Fruit fly (Drosophila melanogaster) whole organism: ENCODE data around the gene shd.

Source experiments
- CG8478 ChIP-seq: fragments of >200 bp; optimal IDR thresholded peaks from 2 replicates; lab custom pipeline; 2018; ENCODE audit warnings: inconsistent platforms
- Dll ChIP-seq: fragments of >200 bp; optimal IDR thresholded peaks from 2 replicates; lab custom pipeline; 2017
- EcR ChIP-seq, 2 experiments: fragments of >200 bp; optimal IDR thresholded peaks; 2 replicates each; lab custom pipeline; 2017; ENCODE audit warnings: missing biosample characterization in 2 of 2, missing genetic modification characterization in 2 of 2, missing genetic modification reagents in 2 of 2
- pan ChIP-seq: fragments of >200 bp; optimal IDR thresholded peaks from 2 replicates; lab custom pipeline; 2017
- psq ChIP-seq: fragments of >200 bp; optimal IDR thresholded peaks from 2 replicates; lab custom pipeline; 2017
- usp ChIP-seq: fragments of >200 bp; optimal IDR thresholded peaks from 2 replicates; lab custom pipeline; 2017; ENCODE audit warnings: missing biosample characterization, missing genetic modification characterization, mixed read lengths

shd gene

dm6 chr3L:14592166-14592565 is 22.1 kb upstream of the shd start:
- TF ChIP-seq pan (no peak), CG8478 (no peak), usp (GFP tag; lab: Kevin White, UChicago) (no peak), psq (lab: Kevin White, UChicago) (no peak), Dll (lab: Kevin White, UChicago) (no peak), EcR (GFP tag; optimal IDR thresholded peaks at IDR 0.05; lab: Kevin White, UChicago) (no peak)

- TF ChIP-seq CG8478 (no peak), psq (lab: Kevin White, UChicago) (no peak), Dll (lab: Kevin White, UChicago) (no peak), pan (no peak), EcR (GFP tag; optimal IDR thresholded peaks at IDR 0.05; lab: Kevin White, UChicago) (no peak), usp (GFP tag; lab: Kevin White, UChicago) (no peak)
Measured at dm6 chr3L:14599503-14599902, 14.8 kb upstream of the shd start, which contains the start of gene HGTX. TSS of gene HGTX (minus strand) at chr3L:14599540.

- no peak for TF ChIP-seq usp (GFP tag; lab: Kevin White, UChicago)
- TF ChIP-seq EcR (GFP tag; optimal IDR thresholded peaks at IDR 0.05; lab: Kevin White, UChicago), result no peak
- no peak for TF ChIP-seq CG8478
- no peak for TF ChIP-seq pan
- no peak for TF ChIP-seq Dll (lab: Kevin White, UChicago)
- TF ChIP-seq psq (lab: Kevin White, UChicago), result no peak
Measured at dm6 chr3L:14600570-14600969, 13.7 kb upstream of the shd start.

- no peak for TF ChIP-seq Dll (lab: Kevin White, UChicago)
- no peak for TF ChIP-seq usp (GFP tag; lab: Kevin White, UChicago)
- TF ChIP-seq CG8478, result no peak
- no peak for TF ChIP-seq psq (lab: Kevin White, UChicago)
- no peak for TF ChIP-seq EcR (GFP tag; optimal IDR thresholded peaks at IDR 0.05; lab: Kevin White, UChicago)
- no peak for TF ChIP-seq pan
Measured at dm6 chr3L:14603160-14603559, 11.1 kb upstream of the shd start.

dm6 chr3L:14605291-14605690 is 9.0 kb upstream of the shd start:
- TF ChIP-seq usp (GFP tag; lab: Kevin White, UChicago) (no peak), pan (no peak), psq (lab: Kevin White, UChicago) (no peak), Dll (lab: Kevin White, UChicago) (no peak), EcR (GFP tag; optimal IDR thresholded peaks at IDR 0.05; lab: Kevin White, UChicago) (no peak), CG8478 (no peak)

- TF ChIP-seq CG8478 (no peak), EcR (GFP tag; optimal IDR thresholded peaks at IDR 0.05; lab: Kevin White, UChicago) (no peak), psq (lab: Kevin White, UChicago) (no peak), Dll (lab: Kevin White, UChicago) (no peak), pan (no peak), usp (GFP tag; lab: Kevin White, UChicago) (no peak)
Measured at dm6 chr3L:14607620-14608019, 6.6 kb upstream of the shd start.

- TF ChIP-seq usp (GFP tag; lab: Kevin White, UChicago), result no peak
- TF ChIP-seq pan, result no peak
- no peak for TF ChIP-seq Dll (lab: Kevin White, UChicago)
- no peak for TF ChIP-seq psq (lab: Kevin White, UChicago)
- no peak for TF ChIP-seq EcR (GFP tag; optimal IDR thresholded peaks at IDR 0.05; lab: Kevin White, UChicago)
- no peak for TF ChIP-seq CG8478
Measured at dm6 chr3L:14609138-14609729, 5.0 kb upstream of the shd start.

dm6 chr3L:14610458-14610857 is 3.8 kb upstream of the shd start:
- no peak for TF ChIP-seq usp (GFP tag; lab: Kevin White, UChicago)
- no peak for TF ChIP-seq psq (lab: Kevin White, UChicago)
- no peak for TF ChIP-seq EcR (GFP tag; optimal IDR thresholded peaks at IDR 0.05; lab: Kevin White, UChicago)
- no peak for TF ChIP-seq CG8478
- no peak for TF ChIP-seq Dll (lab: Kevin White, UChicago)
- no peak for TF ChIP-seq pan

dm6 chr3L:14611406-14612335 is 2.6 kb upstream of the shd start:
- TF ChIP-seq usp (GFP tag; lab: Kevin White, UChicago) (no peak), CG8478 (no peak), pan (no peak), psq (lab: Kevin White, UChicago) (no peak), Dll (lab: Kevin White, UChicago) (no peak), EcR (GFP tag; optimal IDR thresholded peaks at IDR 0.05; lab: Kevin White, UChicago) (no peak)

- TF ChIP-seq CG8478 (no peak), usp (GFP tag; lab: Kevin White, UChicago) (no peak), pan (no peak), EcR (GFP tag; optimal IDR thresholded peaks at IDR 0.05; lab: Kevin White, UChicago) (no peak), psq (lab: Kevin White, UChicago) (no peak), Dll (lab: Kevin White, UChicago) (no peak)
Measured at dm6 chr3L:14612945-14613791, 1.1 kb upstream of the shd start.

- TF ChIP-seq Dll (lab: Kevin White, UChicago) (no peak), usp (GFP tag; lab: Kevin White, UChicago) (no peak), EcR (GFP tag; optimal IDR thresholded peaks at IDR 0.05; lab: Kevin White, UChicago) (no peak), CG8478 (no peak)
Measured at dm6 chr3L:14615187-14615586, 929 bp downstream of the shd start.
